Worm (Caenorhabditis elegans) whole organism, L1 larva: Measurements from ENCODE around the gene C09G9.1.
A peak's percentile ranks its signal among the peaks of the same experiment; 100 is the strongest.

Experiments
- C34B4.2 ChIP-seq: sonication (generic microtip); optimal IDR thresholded peaks from 2 replicates; lab custom pipeline; 2017; ENCODE audit warnings: mild to moderate bottlenecking, missing genetic modification characterization, missing compliant biosample characterization
- alr-1 ChIP-seq: fragments of 200-800 bp; sonication (Bioruptor generic); optimal IDR thresholded peaks from 2 replicates; lab custom pipeline; 2018; ENCODE audit warnings: borderline replicate concordance, mild to moderate bottlenecking, missing genetic modification characterization, missing compliant biosample characterization
- blmp-1 ChIP-seq: fragments of 150-350 bp; optimal IDR thresholded peaks from 2 replicates; lab custom pipeline; 2014; ENCODE audit warnings: missing biosample characterization, missing genetic modification characterization
- ceh-63 ChIP-seq: fragments of 200-800 bp; sonication (Bioruptor generic); optimal IDR thresholded peaks from 2 replicates; lab custom pipeline; 2018; ENCODE audit warnings: mild to moderate bottlenecking, missing genetic modification characterization, missing compliant biosample characterization
- ceh-8 ChIP-seq: fragments of 200-800 bp; sonication (Bioruptor generic); optimal IDR thresholded peaks from 2 replicates; lab custom pipeline; 2018; ENCODE audit warnings: mild to moderate bottlenecking, missing genetic modification characterization, moderate library complexity, missing compliant biosample characterization
- ceh-82 ChIP-seq, 3 experiments: fragments of 150-350 bp in 1 of 3; sonication (generic microtip) in 2 of 3; optimal IDR thresholded peaks; 2 replicates each; lab custom pipeline; 2014 to 2017; ENCODE audit warnings: missing biosample characterization in 3 of 3, missing genetic modification characterization in 3 of 3
- ceh-88 ChIP-seq: fragments of 200-800 bp; sonication (Bioruptor generic); IDR thresholded peaks from 2 replicates; pipeline ENCODE4 v1.3.6; 2022; ENCODE audit warnings: missing genetic modification characterization, missing compliant biosample characterization
- ceh-90 ChIP-seq: sonication (generic microtip); optimal IDR thresholded peaks from 2 replicates; lab custom pipeline; 2016; ENCODE audit warnings: missing genetic modification characterization, missing compliant biosample characterization
- ces-1 ChIP-seq: fragments of 150-350 bp; optimal IDR thresholded peaks from 2 replicates; lab custom pipeline; 2014; ENCODE audit warnings: missing biosample characterization, missing genetic modification reagents, missing genetic modification characterization
- dpl-1 ChIP-seq, 3 experiments: fragments of 150-350 bp in 2 of 3; sonication (generic microtip) in 1 of 3; optimal IDR thresholded peaks; 2 replicates each; lab custom pipeline; 2014 to 2017; ENCODE audit warnings: missing biosample characterization in 3 of 3, missing genetic modification characterization in 3 of 3, missing genetic modification reagents in 3 of 3
- dsc-1 ChIP-seq: sonication (generic microtip); optimal IDR thresholded peaks from 2 replicates; lab custom pipeline; 2016; ENCODE audit warnings: mild to moderate bottlenecking, missing genetic modification characterization, missing compliant biosample characterization
- egl-13 ChIP-seq: sonication (generic microtip); optimal IDR thresholded peaks from 2 replicates; lab custom pipeline; 2016; ENCODE audit warnings: missing genotype, missing genetic modification reagents, missing genetic modification characterization, missing compliant biosample characterization
- egl-27 ChIP-seq, 2 experiments: fragments of 150-350 bp in 1 of 2; sonication (generic microtip); optimal IDR thresholded peaks; 3 replicates each; lab custom pipeline; 2017 to 2018; ENCODE audit warnings: missing biosample characterization in 2 of 2, missing genetic modification characterization in 2 of 2, missing genetic modification reagents in 2 of 2
- elt-2 ChIP-seq: sonication (generic microtip); optimal IDR thresholded peaks from 2 replicates; lab custom pipeline; 2016; ENCODE audit warnings: missing genetic modification characterization, mild to moderate bottlenecking, inconsistent platforms, missing compliant biosample characterization, missing genetic modification reagents
- elt-3 ChIP-seq, 6 experiments: fragments of 150-350 bp in 1 of 6; sonication (generic microtip); optimal IDR thresholded peaks; 2 replicates each; lab custom pipeline; 2017 to 2018; ENCODE audit warnings: missing biosample characterization in 6 of 6, missing genetic modification characterization in 6 of 6, inconsistent platforms in 1 of 6
- fkh-4 ChIP-seq: sonication (generic microtip); optimal IDR thresholded peaks from 2 replicates; lab custom pipeline; 2016; ENCODE audit warnings: missing compliant biosample characterization, missing genetic modification characterization, borderline replicate concordance
- fkh-8 ChIP-seq: sonication (generic microtip); optimal IDR thresholded peaks from 2 replicates; lab custom pipeline; 2016; ENCODE audit warnings: mild to moderate bottlenecking, missing genetic modification characterization, missing compliant biosample characterization
- fos-1 ChIP-seq: fragments of 150-350 bp; optimal IDR thresholded peaks from 2 replicates; lab custom pipeline; 2014; ENCODE audit warnings: missing biosample characterization, missing genetic modification characterization
- grh-1 ChIP-seq: fragments of 200-800 bp; sonication (Bioruptor generic); IDR thresholded peaks from 2 replicates; pipeline ENCODE4 v1.3.6; 2022; ENCODE audit warnings: missing genetic modification reagents, missing genetic modification characterization, missing compliant biosample characterization
- hlh-4 ChIP-seq: sonication (generic microtip); optimal IDR thresholded peaks from 2 replicates; lab custom pipeline; 2016; ENCODE audit warnings: mild to moderate bottlenecking, missing genetic modification characterization, missing compliant biosample characterization
- irx-1 ChIP-seq: sonication (generic microtip); optimal IDR thresholded peaks from 2 replicates; lab custom pipeline; 2016; ENCODE audit warnings: missing genetic modification characterization, missing compliant biosample characterization
- lin-14 ChIP-seq: fragments of 200-800 bp; sonication (Bioruptor generic); optimal IDR thresholded peaks from 2 replicates; lab custom pipeline; 2018; ENCODE audit warnings: mild to moderate bottlenecking, missing genetic modification characterization, moderate library complexity, missing compliant biosample characterization
- lin-15B ChIP-seq: fragments of 150-350 bp; sonication (generic microtip); optimal IDR thresholded peaks from 3 replicates; lab custom pipeline; 2014; ENCODE audit warnings: missing biosample characterization, missing genetic modification characterization
- lin-35 ChIP-seq, 2 experiments: fragments of 150-350 bp; optimal IDR thresholded peaks; 2 replicates each; lab custom pipeline; 2014; ENCODE audit warnings: missing biosample characterization in 2 of 2, missing genetic modification characterization in 2 of 2, missing genetic modification reagents in 2 of 2
- lir-3 ChIP-seq: sonication (generic microtip); optimal IDR thresholded peaks from 2 replicates; lab custom pipeline; 2016; ENCODE audit warnings: mild to moderate bottlenecking, missing genetic modification characterization, moderate library complexity, missing compliant biosample characterization; ENCODE audit not compliant: poor library complexity
- mab-9 ChIP-seq: fragments of 200-800 bp; sonication (Bioruptor generic); IDR thresholded peaks from 2 replicates; pipeline ENCODE4 v1.3.6; 2022; ENCODE audit warnings: missing genetic modification reagents, missing genetic modification characterization, missing compliant biosample characterization
- mdl-1 ChIP-seq, 2 experiments: fragments of 150-350 bp; optimal IDR thresholded peaks; 2 replicates each; lab custom pipeline; 2014 to 2017; ENCODE audit warnings: missing biosample characterization in 2 of 2, missing genetic modification characterization in 2 of 2, inconsistent platforms in 1 of 2
- mef-2 ChIP-seq: fragments of 150-350 bp; optimal IDR thresholded peaks from 2 replicates; lab custom pipeline; 2014; ENCODE audit warnings: missing biosample characterization, missing genetic modification characterization
- mep-1 ChIP-seq: fragments of 150-350 bp; optimal IDR thresholded peaks from 2 replicates; lab custom pipeline; 2014; ENCODE audit warnings: missing biosample characterization, missing genetic modification characterization
- nhr-12 ChIP-seq: sonication (generic microtip); optimal IDR thresholded peaks from 2 replicates; lab custom pipeline; 2017; ENCODE audit warnings: missing biosample characterization, missing genetic modification characterization
- nhr-19 ChIP-seq: fragments of 200-800 bp; sonication (Bioruptor generic); conservative IDR thresholded peaks from 2 replicates; pipeline ENCODE4 v1.3.6; 2022; ENCODE audit warnings: missing genetic modification characterization, missing compliant biosample characterization
- nhr-237 ChIP-seq: fragments of 150-350 bp; optimal IDR thresholded peaks from 2 replicates; lab custom pipeline; 2014; ENCODE audit warnings: missing biosample characterization, missing genetic modification characterization
- nhr-28 ChIP-seq: fragments of 150-350 bp; optimal IDR thresholded peaks from 2 replicates; lab custom pipeline; 2014; ENCODE audit warnings: missing biosample characterization, missing genetic modification characterization
- nhr-71 ChIP-seq: sonication (generic microtip); optimal IDR thresholded peaks from 2 replicates; lab custom pipeline; 2016; ENCODE audit warnings: mild to moderate bottlenecking, missing genetic modification characterization, moderate library complexity, missing compliant biosample characterization
- nhr-76 ChIP-seq: sonication (generic microtip); optimal IDR thresholded peaks from 2 replicates; lab custom pipeline; 2017; ENCODE audit warnings: missing biosample characterization, missing genetic modification characterization
- nhr-85 ChIP-seq: sonication (generic microtip); peaks from one replicate; lab custom pipeline; 2016; ENCODE audit warnings: missing genetic modification characterization, inconsistent platforms, missing compliant biosample characterization
- nhr-90 ChIP-seq: sonication (generic microtip); optimal IDR thresholded peaks from 2 replicates; lab custom pipeline; 2016; ENCODE audit warnings: mild to moderate bottlenecking, missing genetic modification characterization, missing compliant biosample characterization; ENCODE audit not compliant: poor library complexity
- pax-3 ChIP-seq: fragments of 200-800 bp; sonication (Bioruptor generic); optimal IDR thresholded peaks from 2 replicates; lab custom pipeline; 2018; ENCODE audit warnings: mild to moderate bottlenecking, missing genetic modification characterization, moderate library complexity, missing compliant biosample characterization
- pqm-1 ChIP-seq: sonication (generic microtip); optimal IDR thresholded peaks from 3 replicates; lab custom pipeline; 2017; ENCODE audit warnings: missing biosample characterization, missing genetic modification characterization
- rnt-1 ChIP-seq: sonication (generic microtip); optimal IDR thresholded peaks from 2 replicates; lab custom pipeline; 2016; ENCODE audit warnings: mild to moderate bottlenecking, missing genetic modification characterization, moderate library complexity, missing compliant biosample characterization
- sox-4 ChIP-seq: sonication (generic microtip); optimal IDR thresholded peaks from 2 replicates; lab custom pipeline; 2016; ENCODE audit warnings: missing genetic modification characterization, missing compliant biosample characterization
- sptf-1 ChIP-seq: fragments of 150-350 bp; optimal IDR thresholded peaks from 2 replicates; lab custom pipeline; 2014; ENCODE audit warnings: missing biosample characterization, missing genetic modification characterization
- sup-37 ChIP-seq: fragments of 200-800 bp; sonication (Bioruptor generic); optimal IDR thresholded peaks from 2 replicates; lab custom pipeline; 2018; ENCODE audit warnings: mild to moderate bottlenecking, missing genetic modification characterization, missing compliant biosample characterization
- swsn-7 ChIP-seq: sonication (generic microtip); optimal IDR thresholded peaks from 2 replicates; lab custom pipeline; 2016; ENCODE audit warnings: missing genetic modification characterization, missing compliant biosample characterization
- tlp-1 ChIP-seq: fragments of 150-350 bp; optimal IDR thresholded peaks from 2 replicates; lab custom pipeline; 2014; ENCODE audit warnings: missing biosample characterization, missing genetic modification characterization
- unc-130 ChIP-seq: fragments of 150-350 bp; optimal IDR thresholded peaks from 2 replicates; lab custom pipeline; 2017; ENCODE audit warnings: missing biosample characterization, missing genetic modification characterization, inconsistent platforms
- unc-30 ChIP-seq: sonication (generic microtip); optimal IDR thresholded peaks from 2 replicates; lab custom pipeline; 2017; ENCODE audit warnings: missing biosample characterization, missing genetic modification characterization
- vab-15 ChIP-seq: sonication (generic microtip); optimal IDR thresholded peaks from 2 replicates; lab custom pipeline; 2017; ENCODE audit warnings: missing genotype, mild to moderate bottlenecking, missing genetic modification characterization, missing compliant biosample characterization
- zag-1 ChIP-seq: fragments of 150-350 bp; optimal IDR thresholded peaks from 2 replicates; lab custom pipeline; 2014; ENCODE audit warnings: missing biosample characterization, missing genetic modification characterization
- zip-4 ChIP-seq: fragments of 200-800 bp; sonication (Bioruptor generic); optimal IDR thresholded peaks from 2 replicates; lab custom pipeline; 2018; ENCODE audit warnings: mild to moderate bottlenecking, missing genetic modification characterization, moderate library complexity, missing compliant biosample characterization
- ztf-11 ChIP-seq, 2 experiments: sonication (generic microtip); optimal IDR thresholded peaks; 2 replicates each; lab custom pipeline; 2016 to 2017; ENCODE audit warnings: missing genetic modification characterization in 2 of 2, missing biosample characterization in 1 of 2, missing compliant biosample characterization in 1 of 2
- ztf-4 ChIP-seq: fragments of 150-350 bp; optimal IDR thresholded peaks from 2 replicates; lab custom pipeline; 2014; ENCODE audit warnings: missing biosample characterization, missing genetic modification characterization

C09G9.1 gene

ce11 chrIV:8891131-8891530 lies 25.8 kb upstream of the C09G9.1 start, which contains the start of gene spr-2 (continued):
- peak; percentile 64 for TF ChIP-seq blmp-1
- peak; percentile 81 for TF ChIP-seq swsn-7
- TF ChIP-seq ceh-63 (GFP tag; lab: Kevin White, UChicago): no peak
- peak; percentile 37 for TF ChIP-seq unc-130 (tag; lab: Kevin White, UChicago)
- TF ChIP-seq nhr-19: peak; percentile 75
- TF ChIP-seq rnt-1 (tag; lab: Kevin White, UChicago): peak; percentile 84
- TF ChIP-seq sptf-1 (tag; lab: Kevin White, UChicago): no peak
- TF ChIP-seq vab-15 (tag; lab: Kevin White, UChicago): no peak
- TF ChIP-seq sup-37 (GFP tag; lab: Kevin White, UChicago): no peak
- TF ChIP-seq mab-9: no peak
- TF ChIP-seq egl-13 (tag; lab: Kevin White, UChicago): peak; percentile 39
- TF ChIP-seq nhr-12: no peak
- no peak for TF ChIP-seq pqm-1 (tag; lab: Kevin White, UChicago)
- peak; percentile 4 for TF ChIP-seq sox-4 (tag; lab: Kevin White, UChicago)
- TF ChIP-seq nhr-237: no peak
- peak; percentile 5 for TF ChIP-seq mef-2 (tag; lab: Kevin White, UChicago)
- TF ChIP-seq lin-15B (tag; lab: Kevin White, UChicago): peak; percentile 65
- no peak for TF ChIP-seq lir-3 (tag; lab: Kevin White, UChicago)
- TF ChIP-seq pax-3 (tag; lab: Kevin White, UChicago): no peak
- TF ChIP-seq fos-1: peak; percentile 55
- peak; percentile 86 to 91 for TF ChIP-seq lin-35 (GFP tag; optimal IDR thresholded peaks at IDR 0.05; lab: Kevin White, UChicago)
- no peak for TF ChIP-seq ceh-90 (tag; lab: Kevin White, UChicago)
- peak in 1 of 2 experiments; percentile 48 for TF ChIP-seq mdl-1 (tag; optimal IDR thresholded peaks at IDR 0.05; lab: Kevin White, UChicago)
- peak; percentile 8 for TF ChIP-seq elt-2 (tag; lab: Kevin White, UChicago)
- TF ChIP-seq nhr-90 (tag; lab: Kevin White, UChicago): peak; percentile 79
- peak; percentile 68 for TF ChIP-seq ceh-8 (GFP tag; lab: Kevin White, UChicago)
- TF ChIP-seq ces-1 (GFP tag; lab: Kevin White, UChicago): no peak
- no peak for TF ChIP-seq hlh-4 (tag; lab: Kevin White, UChicago)
- peak; percentile 81 for TF ChIP-seq lin-14
- no peak for TF ChIP-seq zip-4 (GFP tag; lab: Kevin White, UChicago)
- TF ChIP-seq ceh-88 (GFP tag; lab: Robert Waterston, UW): no peak
- peak; percentile 92 for TF ChIP-seq mep-1 (tag; lab: Kevin White, UChicago)
- TF ChIP-seq tlp-1 (tag; lab: Kevin White, UChicago): no peak
- no peak for TF ChIP-seq nhr-76 (tag; lab: Kevin White, UChicago)
- no peak for TF ChIP-seq unc-30 (tag; lab: Kevin White, UChicago)
- TF ChIP-seq irx-1 (tag; lab: Kevin White, UChicago): peak; percentile 59
- TF ChIP-seq dpl-1 (GFP tag; optimal IDR thresholded peaks at IDR 0.05; lab: Kevin White, UChicago): peak; percentile 84 to 88 (median 87)
- TF ChIP-seq ztf-11 (tag; optimal IDR thresholded peaks at IDR 0.05; lab: Kevin White, UChicago): peak in 1 of 2 experiments; percentile 3
- no peak for TF ChIP-seq zag-1
- TF ChIP-seq nhr-28 (tag; lab: Kevin White, UChicago): no peak
- TF ChIP-seq ceh-82 (tag; optimal IDR thresholded peaks at IDR 0.05; lab: Kevin White, UChicago): peak; percentile 21 to 65 (median 54)
- TF ChIP-seq ztf-4: peak; percentile 54
- peak; percentile 89 for TF ChIP-seq nhr-71
- TF ChIP-seq C34B4.2 (tag; lab: Kevin White, UChicago): no peak
- no peak for TF ChIP-seq alr-1
- peak; percentile 50 for TF ChIP-seq fkh-8 (tag; lab: Kevin White, UChicago)
- peak; percentile 75 for TF ChIP-seq dsc-1 (tag; lab: Kevin White, UChicago)
- no peak for TF ChIP-seq egl-27 (tag; optimal IDR thresholded peaks at IDR 0.05; lab: Kevin White, UChicago)
- no peak for TF ChIP-seq fkh-4
- TF ChIP-seq grh-1: 0 out of 2 replicates have a peak, but pooled peaks have one; percentile 18
- peak; percentile 76 for TF ChIP-seq nhr-85
- peak in 2 of 6 experiments; percentile 12 to 34 for TF ChIP-seq elt-3 (tag; optimal IDR thresholded peaks at IDR 0.05; lab: Kevin White, UChicago)
